Worm (Caenorhabditis elegans) whole organism, young adult: ENCODE data around the gene str-131.

Experiments
- B0035.1 ChIP-seq: sonication (generic microtip); optimal IDR thresholded peaks from 2 replicates; lab custom pipeline; 2016; ENCODE audit warnings: missing genetic modification characterization, mild to moderate bottlenecking, missing compliant biosample characterization, missing genotype, missing genetic modification reagents
- B0336.3 ChIP-seq: fragments of 200-800 bp; sonication (Bioruptor generic); IDR thresholded peaks from 2 replicates; pipeline ENCODE4 v1.3.6; 2022; ENCODE audit warnings: missing genetic modification characterization, missing compliant biosample characterization
- C06A6.2 ChIP-seq: fragments of 200-800 bp; sonication (Bioruptor generic); conservative IDR thresholded peaks from 2 replicates; pipeline ENCODE4 v1.3.6; 2022; ENCODE audit warnings: missing genetic modification characterization, missing compliant biosample characterization
- C17E4.6 ChIP-seq: fragments of 200-800 bp; sonication (Bioruptor generic); IDR thresholded peaks from 2 replicates; pipeline ENCODE4 v1.3.6; 2022; ENCODE audit warnings: missing genetic modification reagents, missing genetic modification characterization, missing compliant biosample characterization
- F23B12.7 ChIP-seq: sonication (generic microtip); optimal IDR thresholded peaks from 2 replicates; lab custom pipeline; 2017; ENCODE audit warnings: missing genetic modification characterization, mild to moderate bottlenecking, missing compliant biosample characterization, antibody characterized with exemption, moderate library complexity; ENCODE audit not compliant: insufficient read depth
- F37B4.10 ChIP-seq: fragments of 200-800 bp; sonication (Bioruptor generic); IDR thresholded peaks from 2 replicates; pipeline ENCODE4 v1.3.6; 2022; ENCODE audit warnings: missing genetic modification characterization, missing compliant biosample characterization
- F49E8.2 ChIP-seq: sonication (generic microtip); optimal IDR thresholded peaks from 3 replicates; lab custom pipeline; 2017; ENCODE audit warnings: missing genetic modification characterization, mild to moderate bottlenecking, missing compliant biosample characterization, antibody characterized with exemption, moderate library complexity; ENCODE audit not compliant: insufficient read depth
- F55B11.4 ChIP-seq: sonication (generic microtip); optimal IDR thresholded peaks from 2 replicates; lab custom pipeline; 2016; ENCODE audit warnings: missing compliant biosample characterization, missing genetic modification characterization, borderline replicate concordance; ENCODE audit not compliant: insufficient read depth
- Y56A3A.18 ChIP-seq: fragments of 200-800 bp; sonication (Bioruptor generic); IDR thresholded peaks from 2 replicates; pipeline ENCODE4 v1.3.6; 2022; ENCODE audit warnings: missing genetic modification reagents, missing genetic modification characterization, missing compliant biosample characterization
- Y79H2A.3 ChIP-seq: fragments of 200-800 bp; sonication (Bioruptor generic); conservative IDR thresholded peaks from 2 replicates; pipeline ENCODE4 v1.3.6; 2022; ENCODE audit warnings: missing genetic modification reagents, missing genetic modification characterization, missing compliant biosample characterization
- attf-3 ChIP-seq: fragments of 200-800 bp; sonication (Bioruptor generic); conservative IDR thresholded peaks from 2 replicates; pipeline ENCODE4 v1.3.6; 2022; ENCODE audit warnings: missing genetic modification reagents, missing genetic modification characterization, missing compliant biosample characterization
- bed-1 ChIP-seq: fragments of 200-800 bp; sonication (Bioruptor generic); IDR thresholded peaks from 2 replicates; pipeline ENCODE4 v1.3.6; 2022; ENCODE audit warnings: missing genetic modification reagents, missing genetic modification characterization, missing compliant biosample characterization
- ceh-100 ChIP-seq: fragments of 200-800 bp; sonication (Bioruptor generic); IDR thresholded peaks from 2 replicates; pipeline ENCODE4 v1.3.6; 2022; ENCODE audit warnings: missing genetic modification reagents, missing genetic modification characterization, missing compliant biosample characterization
- ceh-79 ChIP-seq: sonication (generic microtip); optimal IDR thresholded peaks from 2 replicates; lab custom pipeline; 2017; ENCODE audit warnings: mild to moderate bottlenecking, missing genetic modification characterization, missing compliant biosample characterization
- die-1 ChIP-seq: sonication (generic microtip); optimal IDR thresholded peaks from 2 replicates; lab custom pipeline; 2016; ENCODE audit warnings: missing genotype, mild to moderate bottlenecking, missing genetic modification characterization, missing compliant biosample characterization
- ets-4 ChIP-seq: fragments of 200-800 bp; sonication (Bioruptor generic); optimal IDR thresholded peaks from 2 replicates; lab custom pipeline; 2018; ENCODE audit warnings: mild to moderate bottlenecking, missing genetic modification characterization, missing compliant biosample characterization
- fkh-3 ChIP-seq: sonication (generic microtip); optimal IDR thresholded peaks from 2 replicates; lab custom pipeline; 2016; ENCODE audit warnings: mild to moderate bottlenecking, missing genetic modification characterization, missing compliant biosample characterization
- gei-17 ChIP-seq: fragments of 200-800 bp; sonication (Bioruptor generic); optimal IDR thresholded peaks from 2 replicates; lab custom pipeline; 2018; ENCODE audit warnings: mild to moderate bottlenecking, missing genetic modification characterization, missing compliant biosample characterization
- hlh-12 ChIP-seq: sonication (generic microtip); optimal IDR thresholded peaks from 2 replicates; lab custom pipeline; 2016; ENCODE audit warnings: missing genetic modification characterization, missing compliant biosample characterization
- hmg-1.2 ChIP-seq: fragments of 200-800 bp; sonication (Bioruptor generic); IDR thresholded peaks from 2 replicates; pipeline ENCODE4 v1.3.6; 2022; ENCODE audit warnings: missing genetic modification reagents, missing genetic modification characterization, missing compliant biosample characterization
- hmg-20 ChIP-seq: fragments of 200-800 bp; sonication (Bioruptor generic); IDR thresholded peaks from 2 replicates; pipeline ENCODE4 v1.3.6; 2022; ENCODE audit warnings: missing genetic modification reagents, missing genetic modification characterization, missing compliant biosample characterization
- lin-35 ChIP-seq, 3 experiments: fragments of 150-350 bp in 2 of 3; sonication (generic microtip) in 1 of 3; optimal IDR thresholded peaks; 2 replicates each; lab custom pipeline; 2014 to 2018; ENCODE audit warnings: missing biosample characterization in 3 of 3, missing genetic modification characterization in 3 of 3, missing genetic modification reagents in 3 of 3
- lin-54 ChIP-seq: fragments of 200-800 bp; sonication (Bioruptor generic); optimal IDR thresholded peaks from 2 replicates; lab custom pipeline; 2018; ENCODE audit warnings: mild to moderate bottlenecking, missing genetic modification characterization, missing compliant biosample characterization
- madf-8 ChIP-seq: fragments of 200-800 bp; sonication (Bioruptor generic); conservative IDR thresholded peaks from 2 replicates; pipeline ENCODE4 v1.3.6; 2022; ENCODE audit warnings: missing genetic modification reagents, missing genetic modification characterization, missing compliant biosample characterization
- mcd-1 ChIP-seq: fragments of 200-800 bp; sonication (Bioruptor generic); IDR thresholded peaks from 2 replicates; pipeline ENCODE4 v1.3.6; 2022; ENCODE audit warnings: missing genetic modification reagents, missing genetic modification characterization, missing compliant biosample characterization
- nhr-120 ChIP-seq: fragments of 200-800 bp; sonication (Bioruptor generic); IDR thresholded peaks from 2 replicates; pipeline ENCODE4 v1.3.6; 2022; ENCODE audit warnings: missing genetic modification characterization, missing compliant biosample characterization
- nhr-90 ChIP-seq: sonication (generic microtip); optimal IDR thresholded peaks from 2 replicates; lab custom pipeline; 2016; ENCODE audit warnings: missing genotype, mild to moderate bottlenecking, missing genetic modification characterization, missing compliant biosample characterization
- pbrm-1 ChIP-seq: fragments of 200-800 bp; sonication (Bioruptor generic); IDR thresholded peaks from 2 replicates; pipeline ENCODE4 v1.3.6; 2022; ENCODE audit warnings: missing genetic modification reagents, missing genetic modification characterization, missing compliant biosample characterization
- repo-1 ChIP-seq: sonication (generic microtip); optimal IDR thresholded peaks from 2 replicates; lab custom pipeline; 2017; ENCODE audit warnings: mild to moderate bottlenecking, missing genetic modification characterization, missing compliant biosample characterization
- rpc-1 ChIP-seq, 2 experiments: fragments of 150-350 bp in 1 of 2; sonication (generic microtip) in 1 of 2; optimal IDR thresholded peaks; 2 replicates each; lab custom pipeline; 2014 to 2018; ENCODE audit warnings: missing biosample characterization in 1 of 2, missing genetic modification characterization in 1 of 2, missing genetic modification reagents in 1 of 2, missing genotype in 1 of 2
- snpc-1.1 ChIP-seq: sonication (generic microtip); optimal IDR thresholded peaks from 2 replicates; lab custom pipeline; 2017; ENCODE audit warnings: missing genetic modification characterization, mild to moderate bottlenecking, missing compliant biosample characterization, antibody characterized with exemption, moderate library complexity, missing genotype, missing genetic modification reagents; ENCODE audit not compliant: insufficient read depth
- snpc-3.4 ChIP-seq: sonication (generic microtip); optimal IDR thresholded peaks from 2 replicates; lab custom pipeline; 2017; ENCODE audit warnings: missing genetic modification characterization, mild to moderate bottlenecking, missing compliant biosample characterization, antibody characterized with exemption, moderate library complexity, missing genotype, missing genetic modification reagents
- somi-1 ChIP-seq: fragments of 200-800 bp; sonication (Bioruptor generic); optimal IDR thresholded peaks from 2 replicates; lab custom pipeline; 2018; ENCODE audit warnings: mild to moderate bottlenecking, missing genetic modification characterization, missing compliant biosample characterization
- tbp1 ChIP-seq: fragments of 200-800 bp; sonication (Bioruptor generic); optimal IDR thresholded peaks from 2 replicates; lab custom pipeline; 2018; ENCODE audit warnings: mild to moderate bottlenecking, missing genetic modification characterization, missing compliant biosample characterization
- tbx-9 ChIP-seq: sonication (generic microtip); optimal IDR thresholded peaks from 2 replicates; lab custom pipeline; 2016; ENCODE audit warnings: borderline replicate concordance, missing genetic modification characterization, inconsistent platforms, missing compliant biosample characterization
- zfh-2 ChIP-seq: fragments of 200-800 bp; sonication (Bioruptor generic); conservative IDR thresholded peaks from 2 replicates; pipeline ENCODE4 v1.3.6; 2022; ENCODE audit warnings: missing genetic modification reagents, missing genetic modification characterization, missing compliant biosample characterization
- ztf-18 ChIP-seq: sonication (generic microtip); optimal IDR thresholded peaks from 2 replicates; lab custom pipeline; 2016; ENCODE audit warnings: missing genotype, mild to moderate bottlenecking, missing genetic modification characterization, missing compliant biosample characterization

The str-131 gene

DNA sequence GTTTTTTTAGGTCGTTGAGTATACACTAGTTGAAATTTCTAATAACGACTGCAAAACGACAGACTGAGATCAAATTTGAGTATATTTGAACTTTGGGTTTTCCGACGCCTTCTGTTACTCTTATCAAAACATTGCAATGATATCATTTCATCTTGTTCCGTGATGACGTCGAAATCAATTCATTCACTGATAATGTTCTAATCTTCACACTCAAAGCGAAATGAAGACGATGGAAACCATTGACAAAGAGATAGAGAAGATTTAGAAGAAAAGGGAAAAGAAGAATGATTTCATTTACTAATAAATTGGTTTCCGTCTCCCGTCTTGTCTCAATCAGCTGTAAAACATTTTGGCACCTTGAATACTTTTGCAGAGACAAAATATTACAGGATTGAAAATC is 8.3 kb downstream of the str-131 start:
- TF ChIP-seq F23B12.7 (tag; lab: Kevin White, UChicago) (no peak), B0035.1 (tag; lab: Kevin White, UChicago) (no peak), nhr-90 (tag; lab: Kevin White, UChicago) (no peak), somi-1 (GFP tag; lab: Kevin White, UChicago) (peak; percentile 15)

DNA sequence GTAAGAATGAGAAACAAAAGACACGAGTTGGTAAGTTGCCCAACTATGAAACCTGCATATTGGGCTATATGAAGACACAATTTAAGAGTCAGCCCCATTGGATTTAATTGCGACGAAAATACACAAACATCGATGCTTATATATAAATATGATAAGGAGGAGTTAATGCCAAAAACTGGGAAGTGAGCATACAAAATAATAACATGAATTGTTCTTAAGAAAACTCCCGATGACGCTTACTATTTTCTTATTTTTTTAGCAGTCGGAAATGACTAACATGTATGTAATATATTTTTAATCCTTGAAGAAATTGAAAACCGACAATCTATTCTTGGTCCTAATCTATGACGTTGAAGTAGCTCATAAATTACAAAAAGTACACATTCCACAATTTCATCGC is 9.4 kb downstream of the str-131 start, which contains the start of gene str-144:
Gene str-144 (minus strand): TSS at position 101 of the 400 bp plus-strand sequence.
- TF ChIP-seq tbp1 (no peak), snpc-3.4 (no peak), die-1 (no peak), repo-1 (tag; lab: Kevin White, UChicago) (no peak), ceh-100 (GFP tag; lab: Robert Waterston, UW) (no peak), nhr-120 (no peak), attf-3 (no peak), lin-54 (GFP tag; lab: Kevin White, UChicago) (no peak), madf-8 (no peak), B0336.3 (GFP tag; lab: Robert Waterston, UW) (no peak), hlh-12 (no peak), ztf-18 (tag; lab: Kevin White, UChicago) (no peak), hmg-1.2 (GFP tag; lab: Robert Waterston, UW) (no peak), fkh-3 (tag; lab: Kevin White, UChicago) (no peak), pbrm-1 (GFP tag; lab: Robert Waterston, UW) (no peak)

ce11 chrV:8069637-8070036 is 11.8 kb downstream of the str-131 start, which contains the start of gene str-143:
Gene str-143, minus strand, starts transcription at chrV:8069737.
- TF ChIP-seq ets-4 (no peak), F55B11.4 (tag; lab: Kevin White, UChicago) (no peak), tbx-9 (tag; lab: Kevin White, UChicago) (no peak), F23B12.7 (tag; lab: Kevin White, UChicago) (no peak), Y79H2A.3 (GFP tag; lab: Robert Waterston, UW) (no peak), snpc-1.1 (tag; lab: Kevin White, UChicago) (no peak), pbrm-1 (GFP tag; lab: Robert Waterston, UW) (no peak), ceh-100 (GFP tag; lab: Robert Waterston, UW) (no peak), bed-1 (GFP tag; lab: Robert Waterston, UW) (no peak), mcd-1 (no peak), rpc-1 (optimal IDR thresholded peaks at IDR 0.05; lab: Kevin White, UChicago) (no peak), rpc-1 (tag; optimal IDR thresholded peaks at IDR 0.05; lab: Kevin White, UChicago) (no peak)

ce11 chrV:8067800-8068199 is 13.7 kb downstream of the str-131 start, which contains the start of gene str-140:
Gene str-140, minus strand, starts transcription at chrV:8067900.
- TF ChIP-seq F37B4.10 (GFP tag; lab: Robert Waterston, UW) (no peak), C17E4.6 (no peak), zfh-2 (no peak), Y56A3A.18 (GFP tag; lab: Robert Waterston, UW) (no peak), C06A6.2 (GFP tag; lab: Robert Waterston, UW) (no peak), hmg-20 (GFP tag; lab: Robert Waterston, UW) (no peak), gei-17 (GFP tag; lab: Kevin White, UChicago) (no peak), nhr-120 (no peak), snpc-3.4 (no peak), ceh-79 (tag; lab: Kevin White, UChicago) (no peak), F49E8.2 (tag; lab: Kevin White, UChicago) (no peak), lin-35 (GFP tag; optimal IDR thresholded peaks at IDR 0.05; lab: Kevin White, UChicago) (no peak)
